Worm (Caenorhabditis elegans) whole organism, L3 larva: ENCODE measurements around the gene srbc-32.

Experiments used
- ZK546.5 ChIP-seq: sonication (generic microtip); optimal IDR thresholded peaks from 2 replicates; lab custom pipeline; 2017; ENCODE audit warnings: missing biosample characterization, missing genetic modification characterization
- aly-2 ChIP-seq: fragments of 150-350 bp; optimal IDR thresholded peaks from 2 replicates; lab custom pipeline; 2014; ENCODE audit warnings: missing biosample characterization, missing genetic modification characterization
- ama-1 ChIP-seq: fragments of 150-350 bp; optimal IDR thresholded peaks from 2 replicates; lab custom pipeline; 2018
- ceh-16 ChIP-seq: sonication (generic microtip); optimal IDR thresholded peaks from 2 replicates; lab custom pipeline; 2017; ENCODE audit warnings: missing biosample characterization, missing genetic modification characterization
- ceh-82 ChIP-seq: fragments of 150-350 bp; optimal IDR thresholded peaks from 2 replicates; lab custom pipeline; 2014; ENCODE audit warnings: missing biosample characterization, missing genetic modification characterization
- ceh-9 ChIP-seq: sonication (generic microtip); optimal IDR thresholded peaks from 2 replicates; lab custom pipeline; 2018; ENCODE audit warnings: missing biosample characterization, missing genetic modification characterization
- daf-12 ChIP-seq: fragments of 150-350 bp; optimal IDR thresholded peaks from 2 replicates; lab custom pipeline; 2014; ENCODE audit warnings: missing biosample characterization, missing genetic modification reagents, missing genetic modification characterization
- egl-27 ChIP-seq: sonication (generic microtip); optimal IDR thresholded peaks from 4 replicates; lab custom pipeline; 2017; ENCODE audit warnings: missing biosample characterization, missing genetic modification reagents, missing genetic modification characterization
- elt-1 ChIP-seq: fragments of 150-350 bp; optimal IDR thresholded peaks from 2 replicates; lab custom pipeline; 2014; ENCODE audit warnings: missing biosample characterization, missing genetic modification characterization
- elt-2 ChIP-seq: sonication (generic microtip); optimal IDR thresholded peaks from 2 replicates; lab custom pipeline; 2016; ENCODE audit warnings: missing genetic modification reagents, mild to moderate bottlenecking, missing genetic modification characterization, missing compliant biosample characterization
- fkh-2 ChIP-seq: fragments of 150-350 bp; optimal IDR thresholded peaks from 2 replicates; lab custom pipeline; 2014; ENCODE audit warnings: missing biosample characterization, missing genetic modification reagents, missing genetic modification characterization
- hmg-11 ChIP-seq: sonication (generic microtip); optimal IDR thresholded peaks from 2 replicates; lab custom pipeline; 2016; ENCODE audit warnings: missing genetic modification characterization, missing compliant biosample characterization
- jun-1 ChIP-seq: fragments of 150-350 bp; optimal IDR thresholded peaks from 2 replicates; lab custom pipeline; 2014; ENCODE audit warnings: missing biosample characterization, missing genetic modification reagents, missing genetic modification characterization
- lsy-12 ChIP-seq: sonication (generic microtip); optimal IDR thresholded peaks from 2 replicates; lab custom pipeline; 2016; ENCODE audit warnings: mild to moderate bottlenecking, missing genetic modification characterization, missing compliant biosample characterization
- mml-1 ChIP-seq: fragments of 150-350 bp; sonication (generic microtip); optimal IDR thresholded peaks from 3 replicates; lab custom pipeline; 2014; ENCODE audit warnings: missing biosample characterization, missing genetic modification characterization
- nhr-12 ChIP-seq: fragments of 150-350 bp; optimal IDR thresholded peaks from 2 replicates; lab custom pipeline; 2014; ENCODE audit warnings: missing biosample characterization, missing genetic modification characterization
- nhr-237 ChIP-seq: fragments of 150-350 bp; optimal IDR thresholded peaks from 2 replicates; lab custom pipeline; 2014; ENCODE audit warnings: missing biosample characterization, missing genetic modification characterization
- nhr-25 ChIP-seq: sonication (generic microtip); optimal IDR thresholded peaks from 2 replicates; lab custom pipeline; 2017; ENCODE audit warnings: missing biosample characterization, missing genetic modification characterization
- nhr-28 ChIP-seq: fragments of 150-350 bp; optimal IDR thresholded peaks from 2 replicates; lab custom pipeline; 2014; ENCODE audit warnings: missing biosample characterization, missing genetic modification characterization
- nhr-43 ChIP-seq: sonication (generic microtip); optimal IDR thresholded peaks from 2 replicates; lab custom pipeline; 2016; ENCODE audit warnings: mild to moderate bottlenecking, missing genetic modification characterization, missing compliant biosample characterization; ENCODE audit not compliant: poor library complexity, severe bottlenecking
- nhr-76 ChIP-seq: fragments of 150-350 bp; sonication (generic microtip); optimal IDR thresholded peaks from 5 replicates; lab custom pipeline; 2014; ENCODE audit warnings: missing biosample characterization, missing genetic modification characterization
- pha-4 ChIP-seq: fragments of 150-350 bp; optimal IDR thresholded peaks from 2 replicates; lab custom pipeline; 2014; ENCODE audit warnings: missing biosample characterization, missing genetic modification reagents, missing genetic modification characterization
- pqm-1 ChIP-seq: fragments of 150-350 bp; optimal IDR thresholded peaks from 2 replicates; lab custom pipeline; 2017; ENCODE audit warnings: missing biosample characterization, missing genetic modification characterization, inconsistent platforms
- skn-1 ChIP-seq: fragments of 150-350 bp; optimal IDR thresholded peaks from 2 replicates; lab custom pipeline; 2014; ENCODE audit warnings: missing biosample characterization, missing genetic modification characterization
- snpc-4 ChIP-seq: fragments of 150-350 bp; optimal IDR thresholded peaks from 2 replicates; lab custom pipeline; 2014; ENCODE audit warnings: missing biosample characterization, missing genetic modification characterization
- tbx-2 ChIP-seq: sonication (generic microtip); optimal IDR thresholded peaks from 2 replicates; lab custom pipeline; 2016; ENCODE audit warnings: mild to moderate bottlenecking, missing genetic modification characterization, missing compliant biosample characterization
- unc-62 ChIP-seq: fragments of 150-350 bp; sonication (generic microtip); optimal IDR thresholded peaks from 4 replicates; lab custom pipeline; 2014; ENCODE audit warnings: missing biosample characterization, missing genetic modification reagents, missing genetic modification characterization
- zag-1 ChIP-seq: fragments of 150-350 bp; optimal IDR thresholded peaks from 2 replicates; lab custom pipeline; 2014; ENCODE audit warnings: missing biosample characterization, missing genetic modification characterization
- ztf-11 ChIP-seq: fragments of 150-350 bp; optimal IDR thresholded peaks from 2 replicates; lab custom pipeline; 2014; ENCODE audit warnings: missing biosample characterization, missing genetic modification characterization

srbc-32 gene

DNA sequence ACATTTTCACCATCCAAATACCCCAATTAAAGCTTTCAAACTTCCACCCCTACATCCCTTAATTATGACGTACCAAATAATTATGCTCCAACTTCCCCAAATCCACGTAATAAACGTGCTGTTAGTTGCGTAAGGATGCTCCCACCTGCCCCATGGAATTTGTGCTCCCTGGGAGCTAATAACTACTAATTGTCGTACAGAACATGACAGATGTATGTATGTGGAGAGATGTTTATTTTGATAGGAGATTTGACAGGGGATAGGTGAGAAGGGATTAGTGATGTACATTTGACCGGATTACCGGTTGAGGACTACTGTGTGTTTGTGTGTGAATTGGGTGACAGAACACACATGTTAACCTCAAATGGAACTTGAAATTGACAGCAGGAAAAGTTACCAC is 36.9 kb downstream of the srbc-32 start:
- no peak for TF ChIP-seq tbx-2 (tag; lab: Kevin White, UChicago)
- TF ChIP-seq, all 47 proteins: peak for 0

DNA sequence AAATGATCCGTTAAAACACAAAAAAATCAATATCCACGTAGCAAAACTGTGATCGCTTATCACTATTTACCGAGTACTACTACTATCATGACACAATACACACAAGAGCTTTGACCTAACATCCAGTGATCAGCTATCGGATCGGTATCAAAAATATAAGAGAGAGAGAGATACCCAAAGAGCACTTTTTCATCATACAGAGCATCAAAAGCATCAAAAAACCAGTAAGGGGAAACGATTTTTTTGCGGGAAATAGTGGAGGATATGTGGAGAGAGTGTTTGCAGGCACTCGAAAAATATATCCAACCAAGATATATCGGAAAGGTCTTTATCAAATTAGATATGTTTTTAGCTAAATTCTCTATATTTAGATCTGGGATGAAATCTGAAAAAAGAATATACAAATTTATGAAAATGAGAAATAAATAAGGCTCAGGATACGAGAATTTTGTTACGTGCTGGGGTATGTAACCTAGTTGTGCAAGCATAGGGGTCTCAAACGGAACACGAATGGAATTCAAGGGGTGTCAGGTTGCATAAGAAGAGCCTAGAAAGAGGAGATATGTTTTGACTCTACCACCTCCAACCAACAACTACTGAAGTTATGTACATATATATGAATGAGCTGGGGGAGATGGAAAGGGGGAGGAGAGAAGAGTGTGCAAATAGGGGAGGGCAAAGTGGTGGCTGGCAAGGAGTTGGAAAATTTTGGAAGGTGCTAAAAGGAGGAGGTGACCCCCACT is 41.5 kb downstream of the srbc-32 start:
- TF ChIP-seq mml-1 (tag; lab: Kevin White, UChicago) (no peak), ceh-9 (tag; lab: Kevin White, UChicago) (no peak), nhr-76 (tag; lab: Kevin White, UChicago) (no peak), egl-27 (tag; lab: Kevin White, UChicago) (no peak), elt-2 (tag; lab: Kevin White, UChicago) (no peak), snpc-4 (no peak), unc-62 (GFP tag; lab: Kevin White, UChicago) (no peak), pha-4 (tag; lab: Kevin White, UChicago) (peak; percentile 10), nhr-25 (tag; lab: Kevin White, UChicago) (no peak)

DNA sequence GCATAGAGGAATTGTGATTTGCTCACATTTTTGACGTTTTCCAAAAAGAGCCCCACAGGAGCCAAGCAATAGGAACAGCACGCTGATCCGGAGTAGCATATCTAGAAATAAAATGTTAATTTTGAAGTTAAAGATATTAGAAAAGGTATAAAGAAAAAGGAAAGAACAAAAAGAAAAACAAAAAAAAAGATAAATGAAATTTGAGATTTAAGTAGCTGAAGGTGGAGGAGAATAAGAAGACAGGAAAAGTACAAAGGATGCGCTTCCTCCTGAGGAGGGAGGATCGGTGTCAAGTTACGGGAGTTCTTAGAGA is 42.0 kb downstream of the srbc-32 start, which contains the start of gene cfz-2:
Gene cfz-2, minus strand, starts transcription at position 101 of the 313 bp plus-strand sequence.
- TF ChIP-seq daf-12 (tag; lab: Kevin White, UChicago): no peak
- no peak for TF ChIP-seq elt-1 (tag; lab: Kevin White, UChicago)
- no peak for TF ChIP-seq snpc-4
- no peak for TF ChIP-seq hmg-11
- no peak for TF ChIP-seq ama-1 (lab: Kevin White, UChicago)
- TF ChIP-seq aly-2 (tag; lab: Kevin White, UChicago): no peak
- TF ChIP-seq ceh-16 (tag; lab: Kevin White, UChicago): no peak
- no peak for TF ChIP-seq nhr-43
- no peak for TF ChIP-seq pqm-1
- TF ChIP-seq unc-62 (GFP tag; lab: Kevin White, UChicago): no peak
- TF ChIP-seq egl-27 (tag; lab: Kevin White, UChicago): no peak
- no peak for TF ChIP-seq ceh-82 (tag; lab: Kevin White, UChicago)
- TF ChIP-seq lsy-12 (tag; lab: Kevin White, UChicago): no peak
- no peak for TF ChIP-seq skn-1 (tag; lab: Kevin White, UChicago)
- no peak for TF ChIP-seq nhr-28 (tag; lab: Kevin White, UChicago)
- no peak for TF ChIP-seq nhr-12 (tag; lab: Kevin White, UChicago)

ce11 chrV:3442609-3443008 is 44.1 kb downstream of the srbc-32 start:
- TF ChIP-seq lsy-12 (tag; lab: Kevin White, UChicago) (no peak), elt-1 (tag; lab: Kevin White, UChicago) (no peak), tbx-2 (tag; lab: Kevin White, UChicago) (no peak), fkh-2 (tag; lab: Kevin White, UChicago) (no peak), skn-1 (tag; lab: Kevin White, UChicago) (no peak), jun-1 (tag; lab: Kevin White, UChicago) (no peak), ztf-11 (tag; lab: Kevin White, UChicago) (no peak), nhr-237 (no peak), nhr-76 (tag; lab: Kevin White, UChicago) (no peak), ceh-16 (tag; lab: Kevin White, UChicago) (no peak), zag-1 (tag; lab: Kevin White, UChicago) (no peak), ZK546.5 (no peak)
